Worm (Caenorhabditis elegans): Measurements from ENCODE around the gene ZC477.4.

The ZC477.4 gene

DNA sequence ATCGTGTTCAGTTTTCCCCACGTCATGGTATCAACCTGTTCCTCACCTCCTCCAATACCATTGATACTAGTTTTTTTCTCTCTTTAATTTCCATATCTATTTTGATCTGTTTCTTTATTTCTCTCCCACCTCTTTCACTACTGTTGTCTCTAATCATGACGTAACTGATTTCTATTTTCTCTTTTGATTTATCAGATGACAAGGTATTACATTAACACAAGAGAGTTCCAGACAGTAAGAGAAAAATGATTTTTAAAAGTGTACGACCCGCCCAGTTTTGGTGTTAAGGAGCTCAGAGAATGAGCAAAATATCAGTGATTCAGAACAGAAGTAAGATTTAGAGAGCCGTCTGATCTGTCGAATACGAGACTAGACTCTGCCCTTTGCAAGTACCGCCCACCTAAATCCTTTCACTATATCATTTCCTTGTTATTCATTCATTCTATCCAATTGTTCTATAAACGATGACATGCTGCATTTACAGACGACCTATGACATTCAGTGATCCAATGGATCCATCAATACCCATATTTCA lies 48.8 kb downstream of the ZC477.4 start, which contains the start of gene nhr-105 (continued):
- no peak for TF ChIP-seq dpl-1 (GFP tag; optimal IDR thresholded peaks at IDR 0.05)
- 0 out of 2 replicates have a peak, but pooled peaks have one; percentile 11 for TF ChIP-seq zfp-3 (GFP tag; conservative IDR thresholded peaks at IDR 0.05)
- no peak for TF ChIP-seq R02D3.7 (tag; optimal IDR thresholded peaks at IDR 0.05)
- TF ChIP-seq aha-1 (tag): peak; percentile 98
- no peak for TF ChIP-seq dmd-9 (GFP tag; IDR thresholded peaks at IDR 0.05)
- no peak for TF ChIP-seq hmg-1.1 (GFP tag; IDR thresholded peaks at IDR 0.05)
- TF ChIP-seq F26F4.8 (GFP tag; conservative IDR thresholded peaks at IDR 0.05): no peak
- TF ChIP-seq lir-3 (tag; optimal IDR thresholded peaks at IDR 0.05): no peak
- TF ChIP-seq nhr-77 (tag; optimal IDR thresholded peaks at IDR 0.05): peak; percentile 77
- TF ChIP-seq dve-1 (tag; optimal IDR thresholded peaks at IDR 0.05; ENCODE audit: insufficient read depth): peak; percentile 88
- no peak for TF ChIP-seq unc-62 (GFP tag; optimal IDR thresholded peaks at IDR 0.05 in 1 of 2)
- TF ChIP-seq unc-62 (tag; optimal IDR thresholded peaks at IDR 0.05): no peak
- TF ChIP-seq mep-1 (tag; optimal IDR thresholded peaks at IDR 0.05): peak; percentile 73
- no peak for TF ChIP-seq unc-130 (GFP tag; optimal IDR thresholded peaks at IDR 0.05)
- peak; percentile 46 for TF ChIP-seq sdz-12 (GFP tag; optimal IDR thresholded peaks at IDR 0.05)
- TF ChIP-seq zag-1 (tag; optimal IDR thresholded peaks at IDR 0.05): no peak
- peak; percentile 77 for TF ChIP-seq dmd-6 (GFP tag; IDR thresholded peaks at IDR 0.05)
- TF ChIP-seq T26A8.4 (GFP tag; IDR thresholded peaks at IDR 0.05): peak; percentile 56; the same call in 1 of the 2 replicates
- TF ChIP-seq nhr-48 (tag; optimal IDR thresholded peaks at IDR 0.05): peak; percentile 88
- TF ChIP-seq mdl-1 (tag; optimal IDR thresholded peaks at IDR 0.05): peak in 1 of 2 experiments; percentile 59
- TF ChIP-seq rbr-2 (tag; optimal IDR thresholded peaks at IDR 0.05): peak; percentile 17
- TF ChIP-seq hif-1 (tag; optimal IDR thresholded peaks at IDR 0.05): no peak
- TF ChIP-seq jun-1 (tag; optimal IDR thresholded peaks at IDR 0.05): no peak
- peak; percentile 62 for TF ChIP-seq tra-1 (GFP tag; IDR thresholded peaks at IDR 0.05)

DNA sequence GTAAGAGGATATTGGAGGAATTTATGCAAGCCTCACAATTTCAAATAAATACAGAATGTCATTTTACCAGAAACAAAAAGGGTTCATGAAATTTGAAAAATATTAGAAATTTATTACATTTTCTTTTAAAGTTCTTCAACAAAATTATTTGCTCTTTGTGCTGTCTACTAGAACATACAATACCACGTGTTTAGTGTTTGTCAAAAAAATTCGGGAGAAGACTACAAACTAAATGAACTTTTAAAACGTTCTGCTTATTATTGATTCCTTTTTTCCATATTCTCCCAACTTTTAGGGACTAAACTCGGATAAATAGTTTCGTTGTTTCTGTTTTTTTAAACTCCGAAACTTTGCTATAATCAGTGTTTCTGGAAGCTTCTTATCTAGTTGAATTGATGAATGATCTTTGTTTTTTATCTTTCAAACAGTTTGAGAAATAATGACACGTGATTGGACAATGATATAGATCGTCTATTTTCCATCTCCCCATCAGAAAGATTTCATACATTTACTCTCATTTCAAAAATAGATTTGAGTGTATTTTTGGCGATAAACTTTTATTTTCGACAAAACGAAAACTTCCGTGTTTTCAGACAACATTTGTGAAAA lies 49.8 kb downstream of the ZC477.4 start:
- TF ChIP-seq fkh-10 (GFP tag; optimal IDR thresholded peaks at IDR 0.05): no peak
- TF ChIP-seq egl-27 (tag; optimal IDR thresholded peaks at IDR 0.05): no peak
- peak; percentile 30 for TF ChIP-seq nhr-77 (tag; optimal IDR thresholded peaks at IDR 0.05)
- TF ChIP-seq zfp-3 (GFP tag; conservative IDR thresholded peaks at IDR 0.05): 0 out of 2 replicates have a peak, but pooled peaks have one; percentile 20
- TF ChIP-seq hlh-30 (tag; optimal IDR thresholded peaks at IDR 0.05; ENCODE audit: insufficient read depth): peak; percentile 34
- peak; percentile 25 for TF ChIP-seq nhr-28 (tag; optimal IDR thresholded peaks at IDR 0.05)
- no peak for TF ChIP-seq dmd-8 (GFP tag; IDR thresholded peaks at IDR 0.05)
- peak; percentile 54 for TF ChIP-seq aha-1 (tag)
- no peak for TF ChIP-seq rbr-2 (tag; optimal IDR thresholded peaks at IDR 0.05)
- TF ChIP-seq nhr-48 (tag; optimal IDR thresholded peaks at IDR 0.05): peak; percentile 15
- peak; percentile 49 for TF ChIP-seq dmd-6 (GFP tag; IDR thresholded peaks at IDR 0.05)
- no peak for TF ChIP-seq daf-16 (GFP tag; optimal IDR thresholded peaks at IDR 0.05)
- peak; percentile 71 for TF ChIP-seq daf-16 (tag; optimal IDR thresholded peaks at IDR 0.05)
- peak; percentile 71; the same call in 1 of the 2 replicates for TF ChIP-seq mdt-29 (GFP tag; IDR thresholded peaks at IDR 0.05)
- TF ChIP-seq dve-1 (tag; optimal IDR thresholded peaks at IDR 0.05; ENCODE audit: insufficient read depth): peak; percentile 87
- peak; percentile 66 for TF ChIP-seq hlh-11 (tag; optimal IDR thresholded peaks at IDR 0.05)
- TF ChIP-seq unc-62 (GFP tag; optimal IDR thresholded peaks at IDR 0.05 in 1 of 2): peak in 1 of 2 experiments; percentile 33
- no peak for TF ChIP-seq unc-62 (tag; optimal IDR thresholded peaks at IDR 0.05)
- no peak for TF ChIP-seq mdl-1 (tag; optimal IDR thresholded peaks at IDR 0.05)

All from whole organism, L4 larva.